Worm (Caenorhabditis elegans): ENCODE measurements around the gene fbxb-117.

DNA sequence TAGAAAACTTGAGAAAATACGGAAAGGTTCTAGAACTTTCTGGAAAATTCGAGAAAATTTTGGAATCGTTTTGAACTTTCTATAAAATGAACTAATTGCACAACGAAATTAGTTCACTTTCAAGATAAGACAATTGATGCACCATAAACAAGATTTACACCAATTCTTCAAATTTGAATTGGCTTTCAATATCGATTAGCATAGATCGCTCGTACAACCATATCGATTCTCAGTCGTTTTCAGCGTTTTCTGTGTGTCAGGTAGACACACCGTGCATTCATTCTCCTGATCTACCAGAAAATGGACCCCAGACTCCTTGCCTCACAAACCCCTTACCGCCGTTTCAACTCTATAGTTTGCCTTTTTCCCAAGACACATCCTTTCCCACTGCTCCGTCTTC is at the start of gene fbxb-117:
- TF ChIP-seq elt-3 (tag; optimal IDR thresholded peaks at IDR 0.05) = no peak
- no peak for TF ChIP-seq ceh-82 (tag; optimal IDR thresholded peaks at IDR 0.05)
- TF ChIP-seq snpc-4 (tag; optimal IDR thresholded peaks at IDR 0.05) = no peak
- TF ChIP-seq sma-9 (GFP tag; optimal IDR thresholded peaks at IDR 0.05) = no peak
- TF ChIP-seq sma-9 (tag; optimal IDR thresholded peaks at IDR 0.05) = no peak
- no peak for TF ChIP-seq nhr-237 (tag; optimal IDR thresholded peaks at IDR 0.05)

All from whole organism, L2 larva.